Worm (Caenorhabditis elegans) whole organism, young adult: Measurements from ENCODE around the gene C07B5.3.

ENCODE experiments used
- B0336.3 ChIP-seq: fragments of 200-800 bp; sonication (Bioruptor generic); IDR thresholded peaks from 2 replicates; pipeline ENCODE4 v1.3.6; 2022; ENCODE audit warnings: missing genetic modification characterization, missing compliant biosample characterization
- C17E4.6 ChIP-seq: fragments of 200-800 bp; sonication (Bioruptor generic); IDR thresholded peaks from 2 replicates; pipeline ENCODE4 v1.3.6; 2022; ENCODE audit warnings: missing genetic modification reagents, missing genetic modification characterization, missing compliant biosample characterization
- D2030.7 ChIP-seq: fragments of 200-800 bp; sonication (Bioruptor generic); IDR thresholded peaks from 2 replicates; pipeline ENCODE4 v1.3.6; 2022; ENCODE audit warnings: missing genetic modification reagents, missing genetic modification characterization, missing compliant biosample characterization
- F57A8.1 ChIP-seq: fragments of 200-800 bp; sonication (Bioruptor generic); optimal IDR thresholded peaks from 2 replicates; lab custom pipeline; 2018; ENCODE audit warnings: mild to moderate bottlenecking, missing genetic modification characterization, moderate library complexity, missing compliant biosample characterization
- F57C9.4 ChIP-seq: sonication (generic microtip); optimal IDR thresholded peaks from 2 replicates; lab custom pipeline; 2017; ENCODE audit warnings: mild to moderate bottlenecking, missing genetic modification characterization, missing compliant biosample characterization
- T26A5.8 ChIP-seq: sonication (generic microtip); optimal IDR thresholded peaks from 2 replicates; lab custom pipeline; 2016; ENCODE audit warnings: missing genetic modification characterization, missing compliant biosample characterization
- Y53G8AR.9 ChIP-seq: fragments of 200-800 bp; sonication (Bioruptor generic); conservative IDR thresholded peaks from 2 replicates; pipeline ENCODE4 v1.3.6; 2022; ENCODE audit warnings: missing genetic modification reagents, missing genetic modification characterization, missing compliant biosample characterization
- Y79H2A.3 ChIP-seq: fragments of 200-800 bp; sonication (Bioruptor generic); conservative IDR thresholded peaks from 2 replicates; pipeline ENCODE4 v1.3.6; 2022; ENCODE audit warnings: missing genetic modification reagents, missing genetic modification characterization, missing compliant biosample characterization
- Y95B8A.8 ChIP-seq: fragments of 200-800 bp; sonication (Bioruptor generic); IDR thresholded peaks from 2 replicates; pipeline ENCODE4 v1.3.6; 2022; ENCODE audit warnings: missing genetic modification reagents, missing genetic modification characterization, missing compliant biosample characterization
- aptf-2 ChIP-seq: fragments of 200-800 bp; sonication (Bioruptor generic); conservative IDR thresholded peaks from 2 replicates; pipeline ENCODE4 v1.3.6; 2022; ENCODE audit warnings: missing genetic modification reagents, missing genetic modification characterization, missing compliant biosample characterization
- aptf-3 ChIP-seq: fragments of 200-800 bp; sonication (Bioruptor generic); IDR thresholded peaks from 2 replicates; pipeline ENCODE4 v1.3.6; 2022; ENCODE audit warnings: missing genetic modification characterization, missing compliant biosample characterization
- bed-2 ChIP-seq: fragments of 200-800 bp; sonication (Bioruptor generic); IDR thresholded peaks from 2 replicates; pipeline ENCODE4 v1.3.6; 2022; ENCODE audit warnings: missing genetic modification reagents, missing genetic modification characterization, missing compliant biosample characterization
- ccch-3 ChIP-seq: fragments of 200-800 bp; sonication (Bioruptor generic); optimal IDR thresholded peaks from 2 replicates; lab custom pipeline; 2018; ENCODE audit warnings: mild to moderate bottlenecking, missing genetic modification characterization, missing compliant biosample characterization
- cebp-2 ChIP-seq: fragments of 200-800 bp; sonication (Bioruptor generic); IDR thresholded peaks from 2 replicates; pipeline ENCODE4 v1.3.6; 2022; ENCODE audit warnings: missing genetic modification characterization, missing compliant biosample characterization
- ceh-27 ChIP-seq: fragments of 200-800 bp; sonication (Bioruptor generic); optimal IDR thresholded peaks from 2 replicates; lab custom pipeline; 2018; ENCODE audit warnings: mild to moderate bottlenecking, missing genetic modification characterization, moderate library complexity, missing compliant biosample characterization
- ceh-40 ChIP-seq: fragments of 200-800 bp; sonication (Bioruptor generic); IDR thresholded peaks from 2 replicates; pipeline ENCODE4 v1.3.6; 2022; ENCODE audit warnings: missing genetic modification characterization, missing compliant biosample characterization
- efl-1 ChIP-seq: fragments of 150-350 bp; optimal IDR thresholded peaks from 2 replicates; lab custom pipeline; 2014; ENCODE audit warnings: missing biosample characterization, missing genetic modification reagents, missing genetic modification characterization
- him-1 ChIP-seq: sonication (generic microtip); optimal IDR thresholded peaks from 2 replicates; lab custom pipeline; 2016; ENCODE audit warnings: missing genotype, missing genetic modification reagents, missing genetic modification characterization, missing compliant biosample characterization
- hmg-1.2 ChIP-seq: fragments of 200-800 bp; sonication (Bioruptor generic); IDR thresholded peaks from 2 replicates; pipeline ENCODE4 v1.3.6; 2022; ENCODE audit warnings: missing genetic modification reagents, missing genetic modification characterization, missing compliant biosample characterization
- lin-26 ChIP-seq: fragments of 200-800 bp; sonication (Bioruptor generic); IDR thresholded peaks from 2 replicates; pipeline ENCODE4 v1.3.6; 2022; ENCODE audit warnings: missing genetic modification reagents, missing genetic modification characterization, missing compliant biosample characterization
- lin-54 ChIP-seq: fragments of 200-800 bp; sonication (Bioruptor generic); optimal IDR thresholded peaks from 2 replicates; lab custom pipeline; 2018; ENCODE audit warnings: mild to moderate bottlenecking, missing genetic modification characterization, missing compliant biosample characterization
- lsy-27 ChIP-seq: sonication (generic microtip); optimal IDR thresholded peaks from 2 replicates; lab custom pipeline; 2017; ENCODE audit warnings: missing genetic modification characterization, mild to moderate bottlenecking, missing compliant biosample characterization, antibody characterized with exemption, missing genotype, borderline replicate concordance; ENCODE audit not compliant: insufficient read depth
- madf-10 ChIP-seq: sonication (generic microtip); optimal IDR thresholded peaks from 2 replicates; lab custom pipeline; 2016; ENCODE audit warnings: mild to moderate bottlenecking, missing genetic modification characterization, missing compliant biosample characterization
- madf-3 ChIP-seq: fragments of 200-800 bp; sonication (Bioruptor generic); IDR thresholded peaks from 2 replicates; pipeline ENCODE4 v1.3.6; 2022; ENCODE audit warnings: missing genetic modification reagents, missing genetic modification characterization, missing compliant biosample characterization
- nfya-2 ChIP-seq: fragments of 200-800 bp; sonication (Bioruptor generic); IDR thresholded peaks from 2 replicates; pipeline ENCODE4 v1.3.6; 2022; ENCODE audit warnings: missing genetic modification reagents, missing genetic modification characterization, missing compliant biosample characterization
- nhr-80 ChIP-seq: sonication (generic microtip); optimal IDR thresholded peaks from 2 replicates; lab custom pipeline; 2016; ENCODE audit warnings: missing genetic modification characterization, missing compliant biosample characterization
- pha-4 ChIP-seq: fragments of 150-350 bp; sonication (generic microtip); optimal IDR thresholded peaks from 2 replicates; lab custom pipeline; 2014; ENCODE audit warnings: missing biosample characterization, missing genetic modification reagents, missing genetic modification characterization
- sdz-38 ChIP-seq: sonication (generic microtip); optimal IDR thresholded peaks from 2 replicates; lab custom pipeline; 2016; ENCODE audit warnings: missing genotype, missing genetic modification characterization, missing compliant biosample characterization
- sea-2 ChIP-seq: fragments of 200-800 bp; sonication (Bioruptor generic); IDR thresholded peaks from 2 replicates; pipeline ENCODE4 v1.3.6; 2022; ENCODE audit warnings: missing genetic modification characterization, missing compliant biosample characterization
- snpc-1.1 ChIP-seq: sonication (generic microtip); optimal IDR thresholded peaks from 2 replicates; lab custom pipeline; 2017; ENCODE audit warnings: missing genetic modification characterization, mild to moderate bottlenecking, missing compliant biosample characterization, antibody characterized with exemption, moderate library complexity, missing genotype, missing genetic modification reagents; ENCODE audit not compliant: insufficient read depth
- snpc-4 ChIP-seq, 5 experiments: fragments of 150-350 bp in 1 of 5; sonication (generic microtip) in 4 of 5; optimal IDR thresholded peaks; 2 replicates each; lab custom pipeline; 2014 to 2018; ENCODE audit warnings: missing genetic modification characterization in 5 of 5, missing biosample characterization in 3 of 5, antibody characterized with exemption in 2 of 5, mild to moderate bottlenecking in 2 of 5, missing compliant biosample characterization in 2 of 5, missing genotype in 2 of 5, moderate library complexity in 2 of 5, missing genetic modification reagents in 1 of 5
- somi-1 ChIP-seq: fragments of 200-800 bp; sonication (Bioruptor generic); optimal IDR thresholded peaks from 2 replicates; lab custom pipeline; 2018; ENCODE audit warnings: mild to moderate bottlenecking, missing genetic modification characterization, missing compliant biosample characterization
- tbx-9 ChIP-seq: sonication (generic microtip); optimal IDR thresholded peaks from 2 replicates; lab custom pipeline; 2016; ENCODE audit warnings: borderline replicate concordance, missing genetic modification characterization, inconsistent platforms, missing compliant biosample characterization
- tlf-1 ChIP-seq: fragments of 200-800 bp; sonication (Bioruptor generic); optimal IDR thresholded peaks from 2 replicates; lab custom pipeline; 2018; ENCODE audit warnings: mild to moderate bottlenecking, missing genetic modification characterization, missing compliant biosample characterization
- ztf-22 ChIP-seq: fragments of 200-800 bp; sonication (Bioruptor generic); optimal IDR thresholded peaks from 2 replicates; lab custom pipeline; 2018; ENCODE audit warnings: mild to moderate bottlenecking, missing genetic modification characterization, moderate library complexity, missing compliant biosample characterization
- ztf-26 ChIP-seq: sonication (generic microtip); optimal IDR thresholded peaks from 2 replicates; lab custom pipeline; 2017; ENCODE audit warnings: missing genetic modification characterization, missing compliant biosample characterization

C07B5.3 gene

DNA sequence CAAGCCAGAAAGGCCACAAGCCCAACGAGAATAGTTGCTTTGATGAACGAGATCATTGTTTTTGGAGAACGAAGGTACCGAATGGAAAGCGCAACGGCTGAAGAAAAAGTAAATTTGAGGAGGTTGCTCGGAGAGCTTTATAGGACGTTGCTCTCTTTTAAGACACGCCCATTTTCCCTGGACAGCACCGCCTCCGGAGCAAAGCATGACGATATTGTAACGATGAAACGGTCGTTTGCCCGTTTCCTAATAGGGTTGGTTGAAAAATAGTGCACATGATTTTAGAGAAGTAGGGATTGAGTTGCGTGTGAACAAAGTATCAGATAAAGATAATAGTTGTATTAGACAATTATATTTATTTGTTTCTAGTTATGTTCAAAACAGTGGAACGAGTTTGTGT, at the start of gene C07B5.3:
C07B5.3 (minus strand) TSS at position 101 of the 400 bp plus-strand sequence.
- TF ChIP-seq Y53G8AR.9 (GFP tag; lab: Robert Waterston, UW) = no peak
- TF ChIP-seq madf-3 (GFP tag; lab: Robert Waterston, UW) = no peak
- TF ChIP-seq ccch-3 (GFP tag; lab: Kevin White, UChicago) = no peak
- no peak for TF ChIP-seq C17E4.6 (GFP tag; lab: Robert Waterston, UW)
- no peak for TF ChIP-seq cebp-2 (GFP tag; lab: Robert Waterston, UW)
- no peak for TF ChIP-seq snpc-4 (GFP tag; optimal IDR thresholded peaks at IDR 0.05; lab: Kevin White, UChicago)
- no peak for TF ChIP-seq snpc-4 (tag; optimal IDR thresholded peaks at IDR 0.05; lab: Kevin White, UChicago)
- TF ChIP-seq Y79H2A.3 = no peak
- TF ChIP-seq Y95B8A.8 (GFP tag; lab: Robert Waterston, UW) = no peak
- TF ChIP-seq sea-2 = no peak

DNA sequence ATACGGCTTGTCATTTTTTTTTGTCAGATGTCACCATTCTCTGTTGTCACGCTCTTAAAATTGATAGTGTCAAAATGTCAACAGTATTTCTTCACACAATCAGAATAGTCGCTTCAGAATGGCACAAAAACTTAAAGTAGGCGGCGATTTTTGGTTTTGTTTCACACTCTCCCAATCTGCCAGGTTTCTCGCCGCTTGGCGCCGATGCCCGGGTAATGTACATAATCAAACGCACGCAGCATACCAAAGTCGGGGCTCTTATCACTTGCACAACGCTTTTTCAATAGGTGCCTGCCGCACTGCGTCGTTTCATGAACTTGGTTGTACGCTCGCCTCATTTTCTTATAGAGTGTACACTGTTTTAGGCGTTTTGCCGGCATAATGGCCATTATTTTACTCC, 45.6 kb upstream of the C07B5.3 start:
- no peak for TF ChIP-seq nfya-2 (GFP tag; lab: Robert Waterston, UW)
- no peak for TF ChIP-seq bed-2 (GFP tag; lab: Robert Waterston, UW)
- TF ChIP-seq nhr-80 (tag; lab: Kevin White, UChicago) = peak; percentile 91
- no peak for TF ChIP-seq madf-3 (GFP tag; lab: Robert Waterston, UW)

- TF ChIP-seq ztf-26 (tag; lab: Kevin White, UChicago) (no peak), lin-26 (GFP tag; lab: Robert Waterston, UW) (no peak), tlf-1 (GFP tag; lab: Kevin White, UChicago) (no peak), D2030.7 (GFP tag; lab: Robert Waterston, UW) (no peak), T26A5.8 (tag; lab: Kevin White, UChicago) (no peak), aptf-3 (no peak), hmg-1.2 (GFP tag; lab: Robert Waterston, UW) (no peak), ceh-40 (GFP tag; lab: Robert Waterston, UW) (no peak), efl-1 (GFP tag; lab: Kevin White, UChicago) (no peak), B0336.3 (GFP tag; lab: Robert Waterston, UW) (no peak)
- TF ChIP-seq, all 124 proteins: peak for 0
These were observed 43.4 kb upstream of the C07B5.3 start, which contains the start of gene F49E2.2 for ce11 chrX:9566429-9566828. Gene F49E2.2, plus strand, starts transcription at chrX:9566729.

- TF ChIP-seq ztf-22 (no peak), somi-1 (no peak), him-1 (no peak), sdz-38 (no peak), lsy-27 (no peak), lin-54 (GFP tag; lab: Kevin White, UChicago) (no peak), F57C9.4 (tag; lab: Kevin White, UChicago) (no peak), snpc-1.1 (no peak), ceh-40 (GFP tag; lab: Robert Waterston, UW) (no peak), ceh-27 (GFP tag; lab: Kevin White, UChicago) (no peak), tbx-9 (no peak), pha-4 (tag; lab: Kevin White, UChicago) (no peak), madf-10 (no peak), snpc-4 (GFP tag; optimal IDR thresholded peaks at IDR 0.05; lab: Kevin White, UChicago) (no peak), snpc-4 (tag; optimal IDR thresholded peaks at IDR 0.05; lab: Kevin White, UChicago) (no peak), F57A8.1 (no peak), aptf-2 (GFP tag; lab: Robert Waterston, UW) (no peak)
- TF ChIP-seq, all 124 proteins: peak for 0
These were observed 42.9 kb upstream of the C07B5.3 start, which contains the start of gene moc-5 for ce11 chrX:9565881-9566280. Gene moc-5, minus strand, starts transcription at chrX:9565981.
